Fruit fly (Drosophila melanogaster) S2 (cell line): Measurements from ENCODE around the gene CG6481.

ENCODE experiments used
- CG8478 ChIP-seq: fragments of >200 bp; optimal IDR thresholded peaks from 2 replicates; lab custom pipeline; 2018
- CTCF ChIP-seq, 2 experiments: fragments of >200 bp; optimal IDR thresholded peaks; 2 replicates each; lab custom pipeline; 2018

CG6481 gene

DNA sequence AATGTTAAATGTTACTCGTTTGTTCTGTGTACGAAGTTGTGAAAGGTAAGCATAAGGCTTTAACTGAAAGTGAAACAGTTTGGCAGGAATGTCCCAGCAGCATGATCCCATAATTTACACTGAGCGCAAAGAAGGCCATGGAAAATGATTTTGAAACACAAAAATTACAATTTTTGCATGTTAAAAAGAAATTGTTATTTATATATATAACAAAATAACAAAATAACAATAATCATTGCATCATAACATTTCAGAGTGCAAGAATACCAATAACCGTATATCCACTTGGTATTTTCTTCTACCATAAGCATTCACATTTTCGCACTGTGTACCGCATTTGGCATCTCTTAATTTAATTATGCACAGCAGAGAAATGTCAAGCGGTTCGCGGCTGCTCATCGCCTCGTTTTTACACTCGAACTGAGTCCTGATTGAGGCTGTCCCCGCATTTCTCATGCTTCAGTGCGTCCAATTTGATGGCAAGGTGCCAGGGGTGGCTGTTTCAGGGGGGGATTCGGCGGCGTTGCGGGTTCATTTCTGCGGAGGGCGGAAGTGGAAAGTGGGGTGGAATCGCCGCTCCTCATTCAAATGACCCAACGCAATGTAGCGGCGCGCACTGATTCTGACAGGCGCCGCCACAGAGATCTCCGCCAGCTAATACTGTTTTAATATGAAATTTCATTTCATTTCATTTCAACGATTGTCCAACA, at the start of gene CG6481:
TSS of gene CG6481 (minus strand) at position 51 of the 710 bp plus-strand sequence.
- TF ChIP-seq CG8478, result no peak
- TF ChIP-seq CTCF (optimal IDR thresholded peaks at IDR 0.05; lab: Kevin White, UChicago), result no peak

DNA sequence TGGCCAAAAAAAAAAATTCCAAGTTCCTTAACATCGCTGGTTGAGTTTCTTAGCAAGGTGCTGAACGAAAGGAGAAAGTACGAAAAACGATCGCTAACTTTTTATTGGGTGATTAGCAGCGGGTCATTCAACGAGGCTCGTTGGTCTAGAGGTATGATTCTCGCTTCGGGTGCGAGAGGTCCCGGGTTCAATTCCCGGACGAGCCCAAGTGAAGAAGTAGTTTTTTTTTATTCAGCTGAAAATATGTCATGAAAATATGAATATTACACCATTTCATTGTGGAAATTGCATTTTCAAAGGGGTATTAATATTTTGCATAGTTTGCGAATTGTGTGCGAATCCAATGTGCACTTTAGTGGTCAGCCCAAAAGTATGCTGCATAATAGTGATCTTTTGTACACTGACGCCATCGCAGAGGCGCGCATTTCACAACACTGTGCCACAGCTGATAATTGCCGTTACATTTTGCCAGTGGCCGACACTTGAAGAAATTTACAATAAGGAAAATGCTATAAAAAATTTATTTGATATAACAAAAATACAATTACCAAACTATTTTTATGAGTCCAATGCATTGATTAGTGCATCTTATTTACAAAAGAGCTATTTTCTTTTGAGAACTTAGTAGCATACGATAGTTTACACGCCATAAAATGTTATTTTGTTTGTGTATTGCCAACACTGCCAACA, 43.5 kb upstream of the CG6481 start:
- no peak for TF ChIP-seq CTCF (optimal IDR thresholded peaks at IDR 0.05; lab: Kevin White, UChicago)
- TF ChIP-seq CG8478, result no peak

dm6 chrX:18564984-18565383, 42.7 kb upstream of the CG6481 start:
- no peak for TF ChIP-seq CG8478
- no peak for TF ChIP-seq CTCF (optimal IDR thresholded peaks at IDR 0.05; lab: Kevin White, UChicago)

DNA sequence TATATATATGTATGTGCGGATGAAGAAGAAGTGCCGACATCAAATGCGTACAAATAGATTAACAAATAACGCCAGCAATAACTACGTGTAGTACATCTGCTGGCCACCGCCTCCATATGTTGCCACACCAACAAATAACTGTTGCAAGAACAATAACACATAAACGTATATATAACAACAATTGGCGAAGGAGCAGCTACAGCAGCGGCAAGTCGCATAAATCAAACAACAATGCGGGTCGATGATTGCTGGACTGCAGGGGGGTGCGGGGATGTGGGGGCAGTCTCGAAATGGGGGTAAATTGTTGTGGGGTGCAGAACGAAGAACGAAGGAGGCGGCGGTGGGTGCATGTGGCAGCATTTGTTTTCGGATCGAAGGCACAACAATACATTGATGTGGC, 38.3 kb upstream of the CG6481 start:
- TF ChIP-seq CTCF (optimal IDR thresholded peaks at IDR 0.05; lab: Kevin White, UChicago) (no peak), CG8478 (no peak)

dm6 chrX:18558583-18558982, 36.3 kb upstream of the CG6481 start:
- TF ChIP-seq CTCF (optimal IDR thresholded peaks at IDR 0.05; lab: Kevin White, UChicago) (no peak), CG8478 (no peak)

DNA sequence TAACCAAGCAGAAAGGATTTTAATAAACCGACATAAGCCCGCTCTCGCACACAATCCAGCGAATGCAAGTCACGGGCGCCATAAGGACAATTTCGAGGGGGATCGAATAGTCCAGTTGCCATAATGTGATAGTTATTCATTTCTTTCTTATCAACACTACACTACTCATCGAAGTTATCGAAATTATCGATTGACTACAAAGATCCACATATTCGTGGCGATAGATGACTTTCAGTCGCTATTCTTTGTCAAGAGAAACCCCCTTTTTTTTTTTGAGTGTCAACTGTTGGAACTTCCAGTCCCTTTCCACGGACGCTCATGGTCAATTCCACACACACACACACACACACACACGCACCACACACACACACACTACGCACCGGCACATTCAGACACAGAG, 32.3 kb upstream of the CG6481 start:
- TF ChIP-seq CG8478 (no peak), CTCF (optimal IDR thresholded peaks at IDR 0.05; lab: Kevin White, UChicago) (no peak)

dm6 chrX:18552451-18552850, 30.2 kb upstream of the CG6481 start:
- TF ChIP-seq CTCF (optimal IDR thresholded peaks at IDR 0.05; lab: Kevin White, UChicago), result no peak
- no peak for TF ChIP-seq CG8478

dm6 chrX:18550726-18551125, 28.5 kb upstream of the CG6481 start:
- TF ChIP-seq CTCF (optimal IDR thresholded peaks at IDR 0.05; lab: Kevin White, UChicago) (no peak), CG8478 (no peak)

DNA sequence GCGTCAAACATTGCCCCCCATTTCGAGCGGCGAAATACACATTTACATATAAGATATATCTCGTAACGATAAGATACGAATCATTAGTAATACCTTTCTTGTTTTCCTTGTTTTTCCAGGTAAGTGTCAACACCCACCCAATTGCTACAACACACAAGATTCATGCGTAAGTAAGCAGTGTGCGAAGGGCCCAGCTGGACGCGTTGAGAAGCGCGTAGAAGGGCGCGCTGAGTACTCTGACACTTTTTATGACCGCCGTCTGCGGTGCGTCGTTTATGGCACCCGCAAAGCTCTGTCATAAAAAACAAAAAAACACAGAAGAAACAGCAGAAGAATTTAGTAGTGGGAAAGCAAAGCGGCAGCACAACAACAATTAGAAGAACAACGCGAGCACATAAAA, 25.5 kb upstream of the CG6481 start:
- TF ChIP-seq CG8478 (no peak), CTCF (optimal IDR thresholded peaks at IDR 0.05; lab: Kevin White, UChicago) (no peak)

DNA sequence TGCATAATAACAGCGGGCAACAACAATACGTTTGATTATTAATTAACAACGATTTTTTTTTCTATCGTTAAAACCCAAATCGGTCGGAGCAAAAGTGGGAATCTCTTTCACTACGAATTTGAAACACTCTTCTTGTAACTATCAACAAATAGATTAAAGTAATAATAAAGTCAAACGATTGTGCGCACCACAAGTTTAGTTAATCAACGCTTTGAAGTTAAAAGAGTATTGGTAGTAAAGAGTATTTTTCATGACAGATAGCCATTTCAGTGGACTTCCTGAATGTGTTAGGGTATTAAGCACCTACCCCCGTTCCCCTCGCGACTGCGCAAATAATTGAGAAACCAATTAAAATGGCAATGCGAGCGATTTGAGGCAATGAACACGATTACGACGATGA, 24.5 kb upstream of the CG6481 start:
- TF ChIP-seq CTCF (optimal IDR thresholded peaks at IDR 0.05; lab: Kevin White, UChicago), result no peak
- no peak for TF ChIP-seq CG8478

DNA sequence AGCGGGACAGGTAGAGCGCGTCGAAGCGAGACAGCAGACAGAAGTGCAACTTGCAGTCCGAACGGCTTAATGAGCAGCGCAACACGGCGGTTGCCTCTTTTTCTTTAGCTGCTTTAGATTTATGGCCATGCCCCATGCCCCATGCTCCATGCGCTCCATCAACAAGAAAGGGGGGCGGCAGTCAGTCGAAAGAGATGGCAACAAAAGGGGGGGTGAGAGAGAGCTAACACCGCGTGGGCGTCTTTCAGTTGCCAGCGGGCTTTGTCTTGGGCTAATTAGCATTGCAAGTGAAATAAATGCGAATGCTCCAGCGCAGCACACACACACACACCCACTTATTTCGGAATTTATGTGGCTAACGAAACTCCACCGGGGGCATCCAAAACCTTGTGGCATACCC, 22.9 kb upstream of the CG6481 start:
- TF ChIP-seq CTCF (optimal IDR thresholded peaks at IDR 0.05; lab: Kevin White, UChicago), result no peak
- no peak for TF ChIP-seq CG8478

- TF ChIP-seq CTCF (optimal IDR thresholded peaks at IDR 0.05; lab: Kevin White, UChicago), result no peak
- TF ChIP-seq CG8478, result no peak
These were observed 22.5 kb upstream of the CG6481 start for dm6 chrX:18544732-18545131.

- TF ChIP-seq CTCF (optimal IDR thresholded peaks at IDR 0.05; lab: Kevin White, UChicago) (no peak), CG8478 (no peak)
These were observed 21.1 kb upstream of the CG6481 start for dm6 chrX:18543328-18543727.

DNA sequence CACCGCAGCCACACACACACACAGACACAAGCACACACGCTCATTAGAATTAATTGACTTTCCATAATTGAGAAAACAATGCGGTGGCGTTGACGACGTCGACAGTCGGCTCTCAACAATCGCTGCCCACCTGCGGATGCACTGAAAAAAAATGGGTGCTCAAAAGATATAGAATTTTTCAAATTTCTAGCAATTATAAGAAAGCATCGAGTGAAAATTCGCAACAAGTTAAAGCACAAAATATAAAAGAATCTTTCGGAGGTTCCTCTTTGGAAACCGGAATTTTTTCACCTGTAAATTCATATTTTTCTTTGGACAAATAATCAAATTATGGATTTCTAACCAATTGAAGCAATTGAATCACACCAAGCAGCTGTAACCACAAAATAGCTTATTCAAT, 19.7 kb upstream of the CG6481 start:
- TF ChIP-seq CTCF (optimal IDR thresholded peaks at IDR 0.05; lab: Kevin White, UChicago) (no peak), CG8478 (no peak)

DNA sequence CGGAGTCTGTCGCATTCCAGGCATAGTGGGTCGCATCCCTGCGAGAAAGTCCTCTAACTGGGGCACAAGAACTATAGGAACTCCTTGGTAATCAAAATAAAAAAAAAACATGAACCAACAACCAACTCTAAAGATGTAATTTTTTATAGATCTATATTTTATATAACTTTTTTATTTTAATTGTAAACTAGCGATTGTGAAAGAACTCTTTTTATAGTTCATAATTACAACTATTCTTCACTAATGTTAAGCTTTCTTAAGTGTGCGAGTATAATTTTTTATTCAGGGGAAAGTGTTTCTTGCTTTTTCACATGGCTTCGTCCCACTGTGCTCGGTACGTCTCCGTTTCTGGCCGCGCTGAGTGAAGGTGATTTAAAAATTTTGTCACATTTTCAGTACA, 18.0 kb upstream of the CG6481 start:
- TF ChIP-seq CTCF (optimal IDR thresholded peaks at IDR 0.05; lab: Kevin White, UChicago) (no peak), CG8478 (no peak)

DNA sequence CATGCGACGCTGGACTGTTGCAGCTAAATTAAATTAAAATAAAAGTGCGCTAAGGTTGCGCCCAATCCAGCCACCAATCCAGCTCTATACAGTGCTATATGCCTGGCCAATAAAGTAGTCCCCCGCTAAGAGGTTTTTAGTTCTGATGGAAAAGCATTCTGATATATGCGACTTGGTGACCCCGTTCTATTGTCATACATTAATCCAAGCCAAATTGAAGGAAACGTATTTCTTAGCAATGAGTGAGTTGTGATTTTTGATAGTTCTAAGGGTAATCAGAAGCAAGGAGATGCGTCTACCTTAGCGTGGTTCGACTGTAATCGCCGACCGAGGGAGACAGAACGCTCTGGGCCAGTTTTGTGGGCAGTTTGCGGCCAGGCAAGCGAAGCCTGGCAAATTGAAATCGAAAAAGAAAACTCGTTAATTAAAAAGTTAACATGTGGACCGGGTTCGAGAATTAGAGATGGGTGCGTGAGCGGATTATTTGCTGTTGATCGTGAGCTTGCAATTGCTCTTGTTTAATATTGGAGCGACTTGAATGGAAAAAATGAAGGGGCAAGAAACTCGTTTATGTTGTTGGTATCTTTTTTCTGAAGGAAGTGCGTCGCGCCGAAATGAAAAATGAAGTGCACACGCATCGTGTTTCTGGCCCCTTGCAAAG, 16.1 kb upstream of the CG6481 start:
- TF ChIP-seq CTCF (optimal IDR thresholded peaks at IDR 0.05; lab: Kevin White, UChicago) (no peak), CG8478 (no peak)
